Fruit fly (Drosophila melanogaster): Measurements from ENCODE around the gene serp.

- TF ChIP-seq ttk (optimal IDR thresholded peaks at IDR 0.05), result no peak
- TF ChIP-seq insv (optimal IDR thresholded peaks at IDR 0.05), result no peak
- TF ChIP-seq h (optimal IDR thresholded peaks at IDR 0.05), result no peak
Observed at dm6 chr3L:19663605-19664230, 44.1 kb downstream of the serp start, which contains the start of gene tey.
